Fruit fly (Drosophila melanogaster) S2 (cell line): ENCODE results near the gene CG43121.

Experiments used
- CG8478 ChIP-seq: fragments of >200 bp; optimal IDR thresholded peaks from 2 replicates; lab custom pipeline; 2018
- CTCF ChIP-seq, 2 experiments: fragments of >200 bp; optimal IDR thresholded peaks; 2 replicates each; lab custom pipeline; 2018

Gene CG43121

DNA sequence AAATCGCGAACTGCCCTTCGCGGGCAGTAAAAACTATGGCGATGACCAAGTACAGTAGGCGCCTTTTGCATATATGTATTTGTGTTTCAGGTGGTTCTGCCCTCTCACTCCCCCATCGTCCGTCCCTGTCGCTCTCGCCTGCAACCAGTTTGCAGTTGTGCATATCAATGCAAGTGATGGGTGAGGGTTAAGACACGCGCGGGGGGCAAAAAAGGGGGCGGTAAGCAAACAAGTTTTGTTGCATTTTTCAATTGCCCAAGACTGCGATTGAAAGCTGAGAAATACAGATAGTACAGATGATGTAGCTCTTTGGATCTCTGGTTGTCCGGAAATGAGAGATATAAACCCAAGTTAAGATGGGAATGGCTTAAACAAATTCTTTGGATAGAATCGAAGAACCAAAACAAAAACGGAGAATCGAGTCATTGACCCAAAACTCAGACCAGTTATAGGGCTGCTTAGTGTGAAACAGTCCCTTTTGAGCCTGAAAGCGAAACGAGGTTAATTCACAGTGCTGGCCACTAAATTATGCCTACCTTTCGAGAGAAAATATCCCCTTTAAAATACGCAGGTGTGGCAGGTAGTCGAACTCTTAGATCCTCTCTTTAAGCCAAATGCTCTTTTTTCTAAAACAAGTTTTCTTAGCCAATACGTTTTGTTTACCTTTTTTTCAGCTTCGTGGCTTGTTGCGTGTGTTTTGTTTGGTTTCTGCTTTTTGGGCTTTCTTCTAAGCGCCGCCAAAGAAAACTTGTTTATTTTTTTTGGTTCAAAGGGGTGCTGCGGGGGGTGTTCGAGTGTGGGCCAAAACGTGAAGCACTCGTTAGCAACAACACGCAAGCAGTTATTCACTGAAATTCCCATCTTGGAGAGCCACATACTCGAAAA is 47.6 kb downstream of the CG43121 start:
- TF ChIP-seq CTCF (optimal IDR thresholded peaks at IDR 0.05; lab: Kevin White, UChicago) = no peak
- no peak for TF ChIP-seq CG8478 (lab: Kevin White, UChicago)

DNA sequence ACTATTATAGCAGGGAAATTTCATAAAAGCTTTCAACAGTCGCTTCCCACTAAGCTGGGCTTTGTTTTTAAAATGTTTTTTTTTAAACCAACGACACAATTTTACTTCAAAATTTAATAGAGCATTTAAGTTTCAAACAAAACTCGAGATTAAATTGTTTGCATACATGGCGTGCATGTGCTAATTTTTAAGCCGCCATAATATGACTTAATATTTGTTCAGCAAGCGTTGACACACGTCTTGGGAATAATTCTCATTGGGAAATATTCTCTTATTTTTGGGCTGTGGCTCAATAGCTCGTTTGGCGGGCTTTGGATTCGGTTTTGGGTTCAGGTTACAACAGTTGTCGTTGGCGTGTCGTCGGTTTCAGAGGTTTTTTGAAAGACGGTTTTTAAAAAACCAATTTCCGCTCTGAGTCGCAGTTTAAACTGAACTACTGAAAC is 49.8 kb downstream of the CG43121 start, which contains the start of gene CG9628:
Gene CG9628, plus strand, starts transcription at position 340 of the 443 bp plus-strand sequence.
- no peak for TF ChIP-seq CG8478 (lab: Kevin White, UChicago)
- TF ChIP-seq CTCF (optimal IDR thresholded peaks at IDR 0.05; lab: Kevin White, UChicago) = no peak
